Worm (Caenorhabditis elegans): Measurements from ENCODE around the gene math-9.
"Not testable (repeated sequence)": the region's sequence is repeated elsewhere in the genome, so short reads cannot be mapped to it uniquely, and the experiment has no call there.

The math-9 gene

ce11 chrII:1865683-1866431, 24.7 kb downstream of the math-9 start, which contains the start of gene math-15:
Gene math-15 (plus strand): TSS chrII:1866381.
- TF ChIP-seq pqm-1 (tag; optimal IDR thresholded peaks at IDR 0.05) (peak; percentile 72), nhr-237 (tag; optimal IDR thresholded peaks at IDR 0.05) (no peak), nhr-28 (tag; optimal IDR thresholded peaks at IDR 0.05) (peak; percentile 53)

DNA sequence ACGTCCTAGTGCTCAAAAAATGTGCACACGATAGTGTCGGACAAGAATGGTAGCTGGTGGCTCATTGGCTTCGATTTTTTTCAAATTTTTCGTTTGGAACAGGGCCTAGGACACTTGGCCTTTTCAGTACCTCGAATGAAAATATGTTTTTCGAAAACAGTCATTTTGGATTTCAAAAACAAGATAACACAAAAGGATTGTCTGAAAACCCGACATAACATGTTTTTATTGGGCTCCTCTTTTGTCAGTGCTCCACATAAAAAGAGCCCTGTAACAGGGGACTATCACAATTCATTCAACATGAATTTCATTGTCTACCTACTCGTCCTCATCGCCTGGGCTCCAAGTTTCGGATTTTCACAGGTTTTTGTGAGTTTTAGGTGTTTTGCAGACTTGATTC, 26.3 kb downstream of the math-9 start, which contains the start of gene C16C4.17:
C16C4.17 (plus strand) TSS at position 301 of the 400 bp plus-strand sequence.
- no peak for TF ChIP-seq zag-1 (tag; optimal IDR thresholded peaks at IDR 0.05)
- no peak for TF ChIP-seq F26F4.8 (GFP tag; conservative IDR thresholded peaks at IDR 0.05)
- no peak for TF ChIP-seq lin-38 (GFP tag; IDR thresholded peaks at IDR 0.05)
- TF ChIP-seq mes-2 (tag; optimal IDR thresholded peaks at IDR 0.05; ENCODE audit: poor library complexity, severe bottlenecking): no peak
- TF ChIP-seq nhr-48 (tag; optimal IDR thresholded peaks at IDR 0.05): no peak
- no peak for TF ChIP-seq rbr-2 (tag; optimal IDR thresholded peaks at IDR 0.05)
- no peak for TF ChIP-seq hif-1 (tag; optimal IDR thresholded peaks at IDR 0.05)

ce11 chrII:1862334-1862733, 28.2 kb downstream of the math-9 start, which contains the start of gene fbxb-98:
Gene fbxb-98 (plus strand): TSS chrII:1862634.
- not testable (repeated sequence) for TF ChIP-seq F37D6.2 (tag; optimal IDR thresholded peaks at IDR 0.05); lsy-2 (tag; optimal IDR thresholded peaks at IDR 0.05); lin-38 (GFP tag; IDR thresholded peaks at IDR 0.05)

- TF ChIP-seq R02D3.7 (tag; optimal IDR thresholded peaks at IDR 0.05); F44E2.7 (GFP tag; IDR thresholded peaks at IDR 0.05); F10B5.3 (tag; optimal IDR thresholded peaks at IDR 0.05): not testable (repeated sequence)
These were observed 29.2 kb downstream of the math-9 start, which contains the start of gene C16C4.18 for ce11 chrII:1861285-1861793. Gene C16C4.18 (minus strand): TSS chrII:1861335.

- peak; percentile 99 for TF ChIP-seq tra-1 (GFP tag; IDR thresholded peaks at IDR 0.05)
- 0 out of 2 replicates have a peak, but pooled peaks have one; percentile 12 for TF ChIP-seq set-16 (GFP tag; IDR thresholded peaks at IDR 0.05)
These were observed 35.1 kb downstream of the math-9 start for ce11 chrII:1855447-1855846.

DNA sequence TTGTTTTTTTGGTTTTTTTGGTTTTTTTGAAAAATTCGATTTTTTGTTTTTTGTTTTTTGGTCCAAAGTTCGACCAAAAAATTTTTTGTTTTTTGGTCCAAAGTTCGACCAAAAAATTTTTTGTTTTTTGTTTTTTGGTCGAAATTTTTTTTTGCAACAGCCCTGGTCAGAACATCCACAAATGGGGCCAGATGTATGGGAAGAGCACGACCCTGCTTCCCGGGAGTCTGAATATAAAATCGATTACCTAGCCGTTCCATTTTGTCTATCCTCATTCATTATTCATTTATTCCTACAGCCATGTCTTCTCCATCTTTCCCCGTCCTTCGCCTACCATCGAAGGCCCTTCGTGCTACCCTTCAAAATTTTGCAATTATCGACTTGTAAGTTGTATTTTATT, 36.5 kb downstream of the math-9 start, which contains the start of gene fbxb-95:
fbxb-95 (plus strand) TSS at position 301 of the 400 bp plus-strand sequence.
- TF ChIP-seq hmg-1.1 (GFP tag; IDR thresholded peaks at IDR 0.05); unc-62 (GFP tag; optimal IDR thresholded peaks at IDR 0.05 in 1 of 2); unc-62 (tag; optimal IDR thresholded peaks at IDR 0.05); Y75B8A.6 (GFP tag; IDR thresholded peaks at IDR 0.05): not testable (repeated sequence)

DNA sequence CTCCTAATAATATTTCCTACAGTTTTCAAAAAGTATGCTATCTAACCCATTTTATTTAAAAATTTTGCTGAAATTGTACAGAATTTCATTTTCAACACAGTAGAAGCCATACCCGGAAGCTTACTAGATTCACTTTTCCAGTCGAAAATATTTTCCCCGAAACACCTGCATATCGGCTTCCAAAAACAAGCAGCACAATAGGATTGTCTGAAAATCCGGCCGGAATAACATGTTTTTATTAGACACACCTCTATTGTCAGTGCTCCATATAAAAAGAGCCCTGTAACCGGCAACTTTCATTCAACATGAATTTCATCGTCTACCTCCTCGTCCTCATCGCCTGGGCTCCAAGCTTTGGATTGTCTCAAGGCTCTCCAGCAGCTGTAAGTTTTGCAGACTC, 38.1 kb downstream of the math-9 start, which contains the start of gene C52E2.2:
C52E2.2 (plus strand) TSS at position 301 of the 400 bp plus-strand sequence.
- no peak for TF ChIP-seq Y5F2A.4 (GFP tag; optimal IDR thresholded peaks at IDR 0.05)
- TF ChIP-seq ctbp-1 (GFP tag; IDR thresholded peaks at IDR 0.05): no peak
- no peak for TF ChIP-seq sdz-12 (GFP tag; optimal IDR thresholded peaks at IDR 0.05)
- no peak for TF ChIP-seq vab-7 (GFP tag; IDR thresholded peaks at IDR 0.05)
- no peak for TF ChIP-seq zfp-2 (tag; optimal IDR thresholded peaks at IDR 0.05)
- no peak for TF ChIP-seq attf-4 (tag; optimal IDR thresholded peaks at IDR 0.05)
- TF ChIP-seq D1046.2 (GFP tag; IDR thresholded peaks at IDR 0.05): no peak
- TF ChIP-seq tra-1 (GFP tag; IDR thresholded peaks at IDR 0.05): no peak
- no peak for TF ChIP-seq tag-97 (GFP tag; IDR thresholded peaks at IDR 0.05)
- no peak for TF ChIP-seq aly-2 (tag; optimal IDR thresholded peaks at IDR 0.05)
- TF ChIP-seq snpc-4 (tag; optimal IDR thresholded peaks at IDR 0.05): no peak
- TF ChIP-seq ces-1 (GFP tag; optimal IDR thresholded peaks at IDR 0.05): no peak
- TF ChIP-seq hmg-1.1 (GFP tag; IDR thresholded peaks at IDR 0.05): no peak
- no peak for TF ChIP-seq pha-4 (GFP tag; IDR thresholded peaks at IDR 0.05)
- no peak for TF ChIP-seq pha-4 (tag; optimal IDR thresholded peaks at IDR 0.05)
- TF ChIP-seq unc-39 (tag; optimal IDR thresholded peaks at IDR 0.05): no peak
- TF ChIP-seq lin-13 (GFP tag; optimal IDR thresholded peaks at IDR 0.05): no peak
- no peak for TF ChIP-seq R02D3.7 (tag; optimal IDR thresholded peaks at IDR 0.05)
- no peak for TF ChIP-seq ceh-28 (tag; optimal IDR thresholded peaks at IDR 0.05)
- TF ChIP-seq set-16 (GFP tag; IDR thresholded peaks at IDR 0.05): no peak

Data from whole organism, L4 larva.